Worm (Caenorhabditis elegans) whole organism, young adult: ENCODE results near the gene wee-1.3.
A peak's percentile ranks its signal among the peaks of the same experiment; 100 is the strongest.

Experiments used
- F10E7.11 ChIP-seq: sonication (generic microtip); optimal IDR thresholded peaks from 2 replicates; lab custom pipeline; 2017; ENCODE audit warnings: mild to moderate bottlenecking, missing genetic modification characterization, moderate library complexity, missing compliant biosample characterization
- F23B12.7 ChIP-seq: sonication (generic microtip); optimal IDR thresholded peaks from 2 replicates; lab custom pipeline; 2017; ENCODE audit warnings: missing genetic modification characterization, mild to moderate bottlenecking, missing compliant biosample characterization, antibody characterized with exemption, moderate library complexity; ENCODE audit not compliant: insufficient read depth
- F55B11.4 ChIP-seq: sonication (generic microtip); optimal IDR thresholded peaks from 2 replicates; lab custom pipeline; 2016; ENCODE audit warnings: missing compliant biosample characterization, missing genetic modification characterization, borderline replicate concordance; ENCODE audit not compliant: insufficient read depth
- K12H6.12 ChIP-seq: fragments of 200-800 bp; sonication (Bioruptor generic); optimal IDR thresholded peaks from 2 replicates; lab custom pipeline; 2018; ENCODE audit warnings: mild to moderate bottlenecking, missing genetic modification characterization, missing compliant biosample characterization
- Y53F4B.3 ChIP-seq: fragments of 200-800 bp; sonication (Bioruptor generic); IDR thresholded peaks from 2 replicates; pipeline ENCODE4 v1.3.6; 2022; ENCODE audit warnings: missing genetic modification reagents, missing genetic modification characterization, missing compliant biosample characterization
- Y53G8AR.9 ChIP-seq: fragments of 200-800 bp; sonication (Bioruptor generic); conservative IDR thresholded peaks from 2 replicates; pipeline ENCODE4 v1.3.6; 2022; ENCODE audit warnings: missing genetic modification reagents, missing genetic modification characterization, missing compliant biosample characterization
- attf-3 ChIP-seq: fragments of 200-800 bp; sonication (Bioruptor generic); conservative IDR thresholded peaks from 2 replicates; pipeline ENCODE4 v1.3.6; 2022; ENCODE audit warnings: missing genetic modification reagents, missing genetic modification characterization, missing compliant biosample characterization
- attf-6 ChIP-seq: fragments of 200-800 bp; sonication (Bioruptor generic); IDR thresholded peaks from 2 replicates; pipeline ENCODE4 v1.3.6; 2022; ENCODE audit warnings: missing genetic modification reagents, missing genetic modification characterization, missing compliant biosample characterization
- bed-2 ChIP-seq: fragments of 200-800 bp; sonication (Bioruptor generic); IDR thresholded peaks from 2 replicates; pipeline ENCODE4 v1.3.6; 2022; ENCODE audit warnings: missing genetic modification reagents, missing genetic modification characterization, missing compliant biosample characterization
- cebp-2 ChIP-seq: fragments of 200-800 bp; sonication (Bioruptor generic); IDR thresholded peaks from 2 replicates; pipeline ENCODE4 v1.3.6; 2022; ENCODE audit warnings: missing genetic modification characterization, missing compliant biosample characterization
- ceh-100 ChIP-seq: fragments of 200-800 bp; sonication (Bioruptor generic); IDR thresholded peaks from 2 replicates; pipeline ENCODE4 v1.3.6; 2022; ENCODE audit warnings: missing genetic modification reagents, missing genetic modification characterization, missing compliant biosample characterization
- dox-1 ChIP-seq: fragments of 200-800 bp; sonication (Bioruptor generic); IDR thresholded peaks from 2 replicates; pipeline ENCODE4 v1.3.6; 2022; ENCODE audit warnings: missing genetic modification reagents, missing genetic modification characterization, missing compliant biosample characterization
- dpl-1 ChIP-seq: fragments of 150-350 bp; optimal IDR thresholded peaks from 2 replicates; lab custom pipeline; 2014; ENCODE audit warnings: missing biosample characterization, missing genetic modification reagents, missing genetic modification characterization
- egl-18 ChIP-seq: fragments of 200-800 bp; sonication (Bioruptor generic); IDR thresholded peaks from 2 replicates; pipeline ENCODE4 v1.3.6; 2022; ENCODE audit warnings: missing genetic modification reagents, missing genetic modification characterization, missing compliant biosample characterization
- egrh-3 ChIP-seq: fragments of 200-800 bp; sonication (Bioruptor generic); IDR thresholded peaks from 2 replicates; pipeline ENCODE4 v1.3.6; 2022; ENCODE audit warnings: missing genetic modification reagents, missing genetic modification characterization, missing compliant biosample characterization
- fkh-3 ChIP-seq: sonication (generic microtip); optimal IDR thresholded peaks from 2 replicates; lab custom pipeline; 2016; ENCODE audit warnings: mild to moderate bottlenecking, missing genetic modification characterization, missing compliant biosample characterization
- hmg-1.2 ChIP-seq: fragments of 200-800 bp; sonication (Bioruptor generic); IDR thresholded peaks from 2 replicates; pipeline ENCODE4 v1.3.6; 2022; ENCODE audit warnings: missing genetic modification reagents, missing genetic modification characterization, missing compliant biosample characterization
- hsf-1 ChIP-seq: fragments of 200-800 bp; sonication (Bioruptor generic); IDR thresholded peaks from 2 replicates; pipeline ENCODE4 v1.3.6; 2022; ENCODE audit warnings: missing genetic modification reagents, missing genetic modification characterization, missing compliant biosample characterization
- lin-35 ChIP-seq, 3 experiments: fragments of 150-350 bp in 2 of 3; sonication (generic microtip) in 1 of 3; optimal IDR thresholded peaks; 2 replicates each; lab custom pipeline; 2014 to 2018; ENCODE audit warnings: missing biosample characterization in 3 of 3, missing genetic modification characterization in 3 of 3, missing genetic modification reagents in 3 of 3
- lin-40 ChIP-seq: sonication (generic microtip); optimal IDR thresholded peaks from 2 replicates; lab custom pipeline; 2016; ENCODE audit warnings: missing genetic modification characterization, mild to moderate bottlenecking, missing compliant biosample characterization, missing genotype, missing genetic modification reagents
- lsl-1 ChIP-seq: fragments of 200-800 bp; sonication (Bioruptor generic); optimal IDR thresholded peaks from 2 replicates; lab custom pipeline; 2018; ENCODE audit warnings: mild to moderate bottlenecking, missing genetic modification characterization, moderate library complexity, missing compliant biosample characterization
- lsy-27 ChIP-seq: sonication (generic microtip); optimal IDR thresholded peaks from 2 replicates; lab custom pipeline; 2017; ENCODE audit warnings: missing genetic modification characterization, mild to moderate bottlenecking, missing compliant biosample characterization, antibody characterized with exemption, missing genotype, borderline replicate concordance; ENCODE audit not compliant: insufficient read depth
- madf-6 ChIP-seq: fragments of 200-800 bp; sonication (Bioruptor generic); IDR thresholded peaks from 2 replicates; pipeline ENCODE4 v1.3.6; 2022; ENCODE audit warnings: missing genetic modification reagents, missing genetic modification characterization, missing compliant biosample characterization
- nfya-1 ChIP-seq: sonication (generic microtip); optimal IDR thresholded peaks from 2 replicates; lab custom pipeline; 2017; ENCODE audit warnings: antibody characterized with exemption, missing compliant biosample characterization, missing genetic modification characterization, borderline replicate concordance; ENCODE audit not compliant: insufficient read depth
- nhr-27 ChIP-seq: fragments of 200-800 bp; sonication (Bioruptor generic); optimal IDR thresholded peaks from 2 replicates; lab custom pipeline; 2018; ENCODE audit warnings: mild to moderate bottlenecking, missing genetic modification characterization, moderate library complexity, missing compliant biosample characterization
- nhr-80 ChIP-seq: sonication (generic microtip); optimal IDR thresholded peaks from 2 replicates; lab custom pipeline; 2016; ENCODE audit warnings: missing genetic modification characterization, missing compliant biosample characterization
- pbrm-1 ChIP-seq: fragments of 200-800 bp; sonication (Bioruptor generic); IDR thresholded peaks from 2 replicates; pipeline ENCODE4 v1.3.6; 2022; ENCODE audit warnings: missing genetic modification reagents, missing genetic modification characterization, missing compliant biosample characterization
- pha-4 ChIP-seq: fragments of 150-350 bp; sonication (generic microtip); optimal IDR thresholded peaks from 2 replicates; lab custom pipeline; 2014; ENCODE audit warnings: missing biosample characterization, missing genetic modification reagents, missing genetic modification characterization
- repo-1 ChIP-seq: sonication (generic microtip); optimal IDR thresholded peaks from 2 replicates; lab custom pipeline; 2017; ENCODE audit warnings: mild to moderate bottlenecking, missing genetic modification characterization, missing compliant biosample characterization
- snpc-1.1 ChIP-seq: sonication (generic microtip); optimal IDR thresholded peaks from 2 replicates; lab custom pipeline; 2017; ENCODE audit warnings: missing genetic modification characterization, mild to moderate bottlenecking, missing compliant biosample characterization, antibody characterized with exemption, moderate library complexity, missing genotype, missing genetic modification reagents; ENCODE audit not compliant: insufficient read depth
- snpc-1.3 ChIP-seq: sonication (generic microtip); optimal IDR thresholded peaks from 2 replicates; lab custom pipeline; 2017; ENCODE audit warnings: missing genetic modification characterization, mild to moderate bottlenecking, missing compliant biosample characterization, antibody characterized with exemption, moderate library complexity, missing genotype, missing genetic modification reagents; ENCODE audit not compliant: insufficient read depth
- snpc-3.4 ChIP-seq: sonication (generic microtip); optimal IDR thresholded peaks from 2 replicates; lab custom pipeline; 2017; ENCODE audit warnings: missing genetic modification characterization, mild to moderate bottlenecking, missing compliant biosample characterization, antibody characterized with exemption, moderate library complexity, missing genotype, missing genetic modification reagents
- snpc-4 ChIP-seq, 5 experiments: fragments of 150-350 bp in 1 of 5; sonication (generic microtip) in 4 of 5; optimal IDR thresholded peaks; 2 replicates each; lab custom pipeline; 2014 to 2018; ENCODE audit warnings: missing genetic modification characterization in 5 of 5, missing biosample characterization in 3 of 5, antibody characterized with exemption in 2 of 5, mild to moderate bottlenecking in 2 of 5, missing compliant biosample characterization in 2 of 5, missing genotype in 2 of 5, moderate library complexity in 2 of 5, missing genetic modification reagents in 1 of 5
- zim-3 ChIP-seq: sonication (generic microtip); optimal IDR thresholded peaks from 2 replicates; lab custom pipeline; 2017; ENCODE audit warnings: mild to moderate bottlenecking, missing genetic modification characterization, moderate library complexity, missing compliant biosample characterization
- ztf-25 ChIP-seq: fragments of 200-800 bp; sonication (Bioruptor generic); IDR thresholded peaks from 2 replicates; pipeline ENCODE4 v1.3.6; 2022; ENCODE audit warnings: missing genetic modification reagents, missing genetic modification characterization, missing compliant biosample characterization
- ztf-26 ChIP-seq: sonication (generic microtip); optimal IDR thresholded peaks from 2 replicates; lab custom pipeline; 2017; ENCODE audit warnings: missing genetic modification characterization, missing compliant biosample characterization
- ztf-28 ChIP-seq: fragments of 200-800 bp; sonication (Bioruptor generic); IDR thresholded peaks from 2 replicates; pipeline ENCODE4 v1.3.6; 2022; ENCODE audit warnings: missing genetic modification reagents, missing genetic modification characterization, missing compliant biosample characterization

The wee-1.3 gene

DNA sequence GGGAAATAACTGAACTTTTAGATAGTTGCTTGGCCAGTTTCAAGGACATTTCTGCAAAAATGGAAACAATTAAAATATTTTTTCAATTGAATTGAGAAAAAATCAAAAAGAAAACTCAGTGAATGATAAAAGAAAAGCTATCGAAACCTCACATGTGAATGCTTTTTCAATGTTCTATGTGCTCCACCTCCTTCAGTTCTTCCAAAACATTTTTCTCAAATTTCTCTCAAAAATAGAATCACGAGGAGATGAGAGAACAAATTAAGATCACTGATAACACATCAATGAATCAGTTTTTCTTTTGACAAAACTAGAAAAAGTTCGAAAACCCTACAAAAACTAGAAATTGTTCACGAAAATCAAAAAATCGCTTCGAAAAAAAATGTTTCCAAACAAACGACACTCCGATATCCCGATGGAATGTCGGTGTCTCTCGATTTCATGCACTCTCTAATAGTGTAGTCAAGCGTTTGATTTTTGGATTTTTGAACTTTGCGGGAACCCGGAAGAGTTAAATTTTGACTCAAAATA, 29.5 kb downstream of the wee-1.3 start, which contains the start of gene ZK1320.9:
TSS of gene ZK1320.9 (minus strand) at position 51 of the 531 bp plus-strand sequence.
- TF ChIP-seq F23B12.7 (tag; lab: Kevin White, UChicago) (peak; percentile 7), nhr-80 (peak; percentile 31), nhr-27 (no peak), attf-3 (GFP tag; lab: Robert Waterston, UW) (peak; percentile 66), lin-40 (tag; lab: Kevin White, UChicago) (peak; percentile 16), dox-1 (GFP tag; lab: Robert Waterston, UW) (no peak), repo-1 (tag; lab: Kevin White, UChicago) (no peak), cebp-2 (GFP tag; lab: Robert Waterston, UW) (no peak), hmg-1.2 (peak; percentile 69), F10E7.11 (tag; lab: Kevin White, UChicago) (no peak), ztf-25 (GFP tag; lab: Robert Waterston, UW) (no peak), lsl-1 (GFP tag; lab: Kevin White, UChicago) (no peak), ztf-26 (tag; lab: Kevin White, UChicago) (peak; percentile 14), F55B11.4 (no peak), fkh-3 (tag; lab: Kevin White, UChicago) (no peak), Y53F4B.3 (GFP tag; lab: Robert Waterston, UW) (no peak), dpl-1 (GFP tag; lab: Kevin White, UChicago) (no peak)
- TF ChIP-seq, all 124 proteins: peak for 6

DNA sequence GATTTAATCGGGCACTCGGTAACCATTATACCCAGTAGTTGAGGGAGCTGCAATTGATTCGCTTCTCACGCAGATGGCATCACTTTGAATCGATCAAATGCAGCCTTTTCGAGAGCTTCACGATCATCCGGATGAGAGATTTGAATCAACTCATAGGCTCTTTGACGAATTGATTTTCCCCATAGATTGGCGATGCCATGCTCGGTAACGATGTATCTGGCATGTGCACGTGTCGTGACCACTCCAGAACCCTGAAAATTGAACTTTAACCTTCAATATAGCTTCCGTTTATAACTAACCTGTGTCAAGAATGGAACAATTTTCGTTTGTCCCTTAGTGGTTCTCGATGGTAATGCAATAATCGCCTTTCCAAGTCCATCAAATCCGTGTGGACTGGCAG, 32.1 kb downstream of the wee-1.3 start:
- TF ChIP-seq lsy-27, result no peak
- TF ChIP-seq egrh-3 (GFP tag; lab: Robert Waterston, UW), result no peak
- TF ChIP-seq hsf-1, result no peak
- TF ChIP-seq pha-4 (tag; lab: Kevin White, UChicago), result no peak
- TF ChIP-seq egl-18, result no peak
- no peak for TF ChIP-seq ztf-26 (tag; lab: Kevin White, UChicago)
- no peak for TF ChIP-seq hmg-1.2

ce11 chrII:9682044-9682443, 34.2 kb downstream of the wee-1.3 start:
- no peak for TF ChIP-seq snpc-3.4 (tag; lab: Kevin White, UChicago)
- no peak for TF ChIP-seq snpc-4 (GFP tag; optimal IDR thresholded peaks at IDR 0.05; lab: Kevin White, UChicago)
- TF ChIP-seq snpc-4 (tag; optimal IDR thresholded peaks at IDR 0.05; lab: Kevin White, UChicago), result no peak
- TF ChIP-seq nfya-1 (tag; lab: Kevin White, UChicago), result no peak
- no peak for TF ChIP-seq snpc-1.1
- no peak for TF ChIP-seq Y53G8AR.9
- TF ChIP-seq K12H6.12, result no peak
- TF ChIP-seq zim-3 (tag; lab: Kevin White, UChicago), result no peak
- no peak for TF ChIP-seq attf-6
- TF ChIP-seq bed-2 (GFP tag; lab: Robert Waterston, UW), result no peak
- no peak for TF ChIP-seq lin-35 (GFP tag; optimal IDR thresholded peaks at IDR 0.05; lab: Kevin White, UChicago)
- no peak for TF ChIP-seq madf-6 (GFP tag; lab: Robert Waterston, UW)
- no peak for TF ChIP-seq pbrm-1
- TF ChIP-seq ztf-28 (GFP tag; lab: Robert Waterston, UW), result no peak
- TF ChIP-seq snpc-1.3 (tag; lab: Kevin White, UChicago), result no peak
- TF ChIP-seq ceh-100 (GFP tag; lab: Robert Waterston, UW), result no peak
